Worm (Caenorhabditis elegans) whole organism, L4 larva: ENCODE results near the gene ced-9.

Experiments used
- hlh-30 ChIP-seq: sonication (generic microtip); optimal IDR thresholded peaks from 2 replicates; lab custom pipeline; 2017; ENCODE audit warnings: antibody characterized with exemption, mild to moderate bottlenecking, missing genetic modification characterization, missing compliant biosample characterization; ENCODE audit not compliant: insufficient read depth
- nhr-41 ChIP-seq: fragments of 200-800 bp; sonication (Bioruptor generic); IDR thresholded peaks from 2 replicates; pipeline ENCODE4 v1.3.6; 2022; ENCODE audit warnings: missing genetic modification reagents, missing genetic modification characterization, missing compliant biosample characterization
- sdz-12 ChIP-seq: fragments of 200-800 bp; sonication (Bioruptor generic); optimal IDR thresholded peaks from 2 replicates; lab custom pipeline; 2018; ENCODE audit warnings: mild to moderate bottlenecking, missing genetic modification characterization, missing compliant biosample characterization

DNA sequence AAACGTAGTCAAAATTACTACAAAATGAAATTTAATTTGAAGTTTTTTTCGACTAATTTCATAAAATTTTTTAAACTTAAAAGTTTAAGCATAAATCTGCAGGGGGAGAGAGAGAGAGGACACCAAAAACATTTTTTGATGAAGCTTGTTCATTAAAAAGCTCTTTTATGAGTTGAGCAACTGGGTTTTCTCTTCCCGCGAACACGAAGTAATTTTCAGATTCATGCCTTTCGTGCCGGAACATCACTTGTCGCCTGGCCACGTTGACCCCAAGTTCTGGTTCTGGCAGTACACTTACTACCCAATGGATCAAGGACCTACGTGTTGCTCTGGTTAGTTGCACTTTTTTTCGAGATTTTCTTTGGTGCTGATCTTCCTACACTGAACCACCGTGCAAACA lies 48.8 kb downstream of the ced-9 start:
- TF ChIP-seq sdz-12 (no peak), nhr-41 (no peak), hlh-30 (tag; lab: Kevin White, UChicago) (no peak)
